Worm (Caenorhabditis elegans) whole organism, young adult: ENCODE data around the gene C44B12.9.

Experiments used
- D2030.7 ChIP-seq: fragments of 200-800 bp; sonication (Bioruptor generic); IDR thresholded peaks from 2 replicates; pipeline ENCODE4 v1.3.6; 2022; ENCODE audit warnings: missing genetic modification reagents, missing genetic modification characterization, missing compliant biosample characterization
- Y53G8AR.9 ChIP-seq: fragments of 200-800 bp; sonication (Bioruptor generic); conservative IDR thresholded peaks from 2 replicates; pipeline ENCODE4 v1.3.6; 2022; ENCODE audit warnings: missing genetic modification reagents, missing genetic modification characterization, missing compliant biosample characterization
- ama-1 ChIP-seq, 3 experiments: fragments of 150-350 bp in 1 of 3; sonication (generic microtip) in 2 of 3; optimal IDR thresholded peaks; 2 replicates each; lab custom pipeline; 2014 to 2018; ENCODE audit warnings: missing biosample characterization in 2 of 3, missing genetic modification characterization in 2 of 3, missing genetic modification reagents in 2 of 3
- atf-7 ChIP-seq: sonication (generic microtip); optimal IDR thresholded peaks from 2 replicates; lab custom pipeline; 2017; ENCODE audit warnings: mild to moderate bottlenecking, missing genetic modification characterization, missing compliant biosample characterization
- bed-1 ChIP-seq: fragments of 200-800 bp; sonication (Bioruptor generic); IDR thresholded peaks from 2 replicates; pipeline ENCODE4 v1.3.6; 2022; ENCODE audit warnings: missing genetic modification reagents, missing genetic modification characterization, missing compliant biosample characterization
- efl-1 ChIP-seq: fragments of 150-350 bp; optimal IDR thresholded peaks from 2 replicates; lab custom pipeline; 2014; ENCODE audit warnings: missing biosample characterization, missing genetic modification reagents, missing genetic modification characterization
- ekl-4 ChIP-seq: fragments of 200-800 bp; sonication (Bioruptor generic); IDR thresholded peaks from 2 replicates; pipeline ENCODE4 v1.3.6; 2022; ENCODE audit warnings: missing genetic modification reagents, missing genetic modification characterization, missing compliant biosample characterization
- him-1 ChIP-seq: sonication (generic microtip); optimal IDR thresholded peaks from 2 replicates; lab custom pipeline; 2016; ENCODE audit warnings: missing genotype, missing genetic modification reagents, missing genetic modification characterization, missing compliant biosample characterization
- madf-3 ChIP-seq: fragments of 200-800 bp; sonication (Bioruptor generic); IDR thresholded peaks from 2 replicates; pipeline ENCODE4 v1.3.6; 2022; ENCODE audit warnings: missing genetic modification reagents, missing genetic modification characterization, missing compliant biosample characterization
- rcor-1 ChIP-seq: fragments of 200-800 bp; sonication (Bioruptor generic); IDR thresholded peaks from 2 replicates; pipeline ENCODE4 v1.3.6; 2022; ENCODE audit warnings: missing genetic modification reagents, missing genetic modification characterization, missing compliant biosample characterization
- sdz-38 ChIP-seq: sonication (generic microtip); optimal IDR thresholded peaks from 2 replicates; lab custom pipeline; 2016; ENCODE audit warnings: missing genotype, missing genetic modification characterization, missing compliant biosample characterization
- snpc-3.4 ChIP-seq: sonication (generic microtip); optimal IDR thresholded peaks from 2 replicates; lab custom pipeline; 2017; ENCODE audit warnings: missing genetic modification characterization, mild to moderate bottlenecking, missing compliant biosample characterization, antibody characterized with exemption, moderate library complexity, missing genotype, missing genetic modification reagents
- unc-130 ChIP-seq: sonication (generic microtip); optimal IDR thresholded peaks from 2 replicates; lab custom pipeline; 2016; ENCODE audit warnings: missing genetic modification reagents, missing genetic modification characterization, missing compliant biosample characterization
- zfh-2 ChIP-seq: fragments of 200-800 bp; sonication (Bioruptor generic); conservative IDR thresholded peaks from 2 replicates; pipeline ENCODE4 v1.3.6; 2022; ENCODE audit warnings: missing genetic modification reagents, missing genetic modification characterization, missing compliant biosample characterization

- TF ChIP-seq atf-7 = no peak
- no peak for TF ChIP-seq him-1 (tag; lab: Kevin White, UChicago)
- TF ChIP-seq snpc-3.4 (tag; lab: Kevin White, UChicago) = no peak
- TF ChIP-seq efl-1 (GFP tag; lab: Kevin White, UChicago) = no peak
- no peak for TF ChIP-seq rcor-1
- TF ChIP-seq ekl-4 (GFP tag; lab: Robert Waterston, UW) = no peak
- TF ChIP-seq ama-1 (optimal IDR thresholded peaks at IDR 0.05; lab: Kevin White, UChicago) = no peak
- TF ChIP-seq ama-1 (GFP tag; optimal IDR thresholded peaks at IDR 0.05; lab: Kevin White, UChicago) = no peak
- TF ChIP-seq Y53G8AR.9 = no peak
- TF ChIP-seq zfh-2 (GFP tag; lab: Robert Waterston, UW) = peak; percentile 83
- TF ChIP-seq bed-1 (GFP tag; lab: Robert Waterston, UW) = no peak
- no peak for TF ChIP-seq sdz-38 (tag; lab: Kevin White, UChicago)
- no peak for TF ChIP-seq unc-130 (GFP tag; lab: Kevin White, UChicago)
- no peak for TF ChIP-seq D2030.7
- TF ChIP-seq madf-3 (GFP tag; lab: Robert Waterston, UW) = no peak
Observed at ce11 chrIV:1096154-1096553, 8.3 kb downstream of the C44B12.9 start.
